Fruit fly (Drosophila melanogaster): Measurements from ENCODE around the gene CG12502.
A peak's percentile ranks its signal among the peaks of the same experiment; 100 is the strongest.

CG12502 gene

dm6 chr3L:882892-883255 is 17.7 kb downstream of the CG12502 start (continued):
- TF ChIP-seq CG8290 (GFP tag; optimal IDR thresholded peaks at IDR 0.05) (no peak), CG8290 (tag; optimal IDR thresholded peaks at IDR 0.05) (peak in 1 of 2 experiments; percentile 19), mirr (GFP tag; optimal IDR thresholded peaks at IDR 0.05) (peak; percentile 34), CG10979 (tag; optimal IDR thresholded peaks at IDR 0.05) (no peak), Rfx (GFP tag; IDR thresholded peaks at IDR 0.05) (0 out of 2 replicates have a peak, but pooled peaks have one; percentile 29), sr (GFP tag; IDR thresholded peaks at IDR 0.05) (0 out of 3 replicates have a peak, but pooled peaks have one; percentile 35), BtbVII (GFP tag; optimal IDR thresholded peaks at IDR 0.05) (no peak), Hand (GFP tag; optimal IDR thresholded peaks at IDR 0.05) (no peak), CG17912 (GFP tag; optimal IDR thresholded peaks at IDR 0.05) (no peak), unc-4 (GFP tag; IDR thresholded peaks at IDR 0.05; ENCODE audit: partially characterized antibody) (no peak), Med (GFP tag) (peak; percentile 75), Hsf (GFP tag; optimal IDR thresholded peaks at IDR 0.05) (no peak), seq (GFP tag; IDR thresholded peaks at IDR 0.05) (peak; percentile 38; the same call in 1 of the 2 replicates), btn (GFP tag; optimal IDR thresholded peaks at IDR 0.05) (no peak), CG6175 (GFP tag; IDR thresholded peaks at IDR 0.05) (no peak), CG10565 (GFP tag; optimal IDR thresholded peaks at IDR 0.05) (no peak), sug (tag; optimal IDR thresholded peaks at IDR 0.05) (peak; percentile 41), CG11398 (GFP tag; optimal IDR thresholded peaks at IDR 0.05) (no peak), CG1024 (GFP tag; IDR thresholded peaks at IDR 0.05) (peak; percentile 41; the same call in 1 of the 2 replicates), CG1792 (GFP tag; optimal IDR thresholded peaks at IDR 0.05) (no peak), Dip2 (GFP tag; IDR thresholded peaks at IDR 0.05) (peak; percentile 59), sna (GFP tag; IDR thresholded peaks at IDR 0.05; ENCODE audit: partially characterized antibody) (no peak), D19A (tag; optimal IDR thresholded peaks at IDR 0.05) (no peak), Doc2 (GFP tag; IDR thresholded peaks at IDR 0.05) (no peak), Lpt (GFP tag; optimal IDR thresholded peaks at IDR 0.05) (no peak), lov (optimal IDR thresholded peaks at IDR 0.05) (no peak), lov (GFP tag; IDR thresholded peaks at IDR 0.05) (0 out of 3 replicates have a peak, but pooled peaks have one; percentile 7), CG34224 (GFP tag; IDR thresholded peaks at IDR 0.05; ENCODE audit: partially characterized antibody) (no peak), Neu2 (GFP tag; optimal IDR thresholded peaks at IDR 0.05; ENCODE audit: borderline replicate concordance) (no peak), sens-2 (GFP tag; IDR thresholded peaks at IDR 0.05) (no peak), kni (GFP tag; optimal IDR thresholded peaks at IDR 0.05) (peak; percentile 21), GATAe (GFP tag; conservative IDR thresholded peaks at IDR 0.05) (no peak), Opbp (GFP tag; IDR thresholded peaks at IDR 0.05; ENCODE audit: partially characterized antibody) (no peak), scrt (GFP tag; optimal IDR thresholded peaks at IDR 0.05) (no peak), CG14014 (GFP tag; IDR thresholded peaks at IDR 0.05) (no peak), pros (GFP tag; optimal IDR thresholded peaks at IDR 0.05) (peak; percentile 81), abd-A (tag; optimal IDR thresholded peaks at IDR 0.05) (peak; percentile 70), CTCF (GFP tag; optimal IDR thresholded peaks at IDR 0.05) (peak; percentile 91), Mes4 (GFP tag; optimal IDR thresholded peaks at IDR 0.05) (no peak), Trl (optimal IDR thresholded peaks at IDR 0.05) (peak; percentile 50 to 54), Trl (GFP tag; optimal IDR thresholded peaks at IDR 0.05) (no peak), CG33557 (GFP tag; optimal IDR thresholded peaks at IDR 0.05) (no peak), ERR (GFP tag; optimal IDR thresholded peaks at IDR 0.05) (peak; percentile 4), D (optimal IDR thresholded peaks at IDR 0.05) (no peak), D (GFP tag; optimal IDR thresholded peaks at IDR 0.05) (no peak), Fer2 (tag; optimal IDR thresholded peaks at IDR 0.05) (no peak), CG13894 (tag; optimal IDR thresholded peaks at IDR 0.05) (peak; percentile 94), CG6791 (GFP tag; IDR thresholded peaks at IDR 0.05; ENCODE audit: partially characterized antibody) (peak; percentile 45; the same call in 1 of the 3 replicates), sd (tag; optimal IDR thresholded peaks at IDR 0.05) (peak; percentile 83), CG2199 (GFP tag; IDR thresholded peaks at IDR 0.05) (0 out of 3 replicates have a peak, but pooled peaks have one; percentile 11), MBD-R2 (GFP tag; IDR thresholded peaks at IDR 0.05) (no peak), chinmo (GFP tag; IDR thresholded peaks at IDR 0.05; ENCODE audit: partially characterized antibody) (0 out of 4 replicates have a peak, but pooled peaks have one; percentile 19)
